Fruit fly (Drosophila melanogaster): ENCODE data around the gene CG13454.

dm6 chr3L:15528096-15528495, 11.2 kb upstream of the CG13454 start, which contains the start of gene CG42728:
- TF ChIP-seq psq (optimal IDR thresholded peaks at IDR 0.05) (no peak), pan (optimal IDR thresholded peaks at IDR 0.05) (no peak), usp (GFP tag; optimal IDR thresholded peaks at IDR 0.05) (no peak), EcR (GFP tag; optimal IDR thresholded peaks at IDR 0.05) (no peak)

Measured in whole organism.